Fruit fly (Drosophila melanogaster) Kc167 (cell line): ENCODE measurements around the gene CG34325.

Experiments used
- Myc ChIP-seq: fragments of >200 bp; optimal IDR thresholded peaks from 2 replicates; lab custom pipeline; 2017; ENCODE audit warnings: missing external identifiers
- Sin3A ChIP-seq: fragments of >200 bp; optimal IDR thresholded peaks from 2 replicates; lab custom pipeline; 2018; ENCODE audit warnings: missing external identifiers
- h ChIP-seq: fragments of >200 bp; optimal IDR thresholded peaks from 3 replicates; lab custom pipeline; 2018; ENCODE audit warnings: missing external identifiers
- psq ChIP-seq: fragments of >200 bp; optimal IDR thresholded peaks from 2 replicates; lab custom pipeline; 2017; ENCODE audit warnings: missing external identifiers
- ttk ChIP-seq: sonication (Bioruptor generic); optimal IDR thresholded peaks from 2 replicates; lab custom pipeline; 2017; ENCODE audit warnings: missing external identifiers

DNA sequence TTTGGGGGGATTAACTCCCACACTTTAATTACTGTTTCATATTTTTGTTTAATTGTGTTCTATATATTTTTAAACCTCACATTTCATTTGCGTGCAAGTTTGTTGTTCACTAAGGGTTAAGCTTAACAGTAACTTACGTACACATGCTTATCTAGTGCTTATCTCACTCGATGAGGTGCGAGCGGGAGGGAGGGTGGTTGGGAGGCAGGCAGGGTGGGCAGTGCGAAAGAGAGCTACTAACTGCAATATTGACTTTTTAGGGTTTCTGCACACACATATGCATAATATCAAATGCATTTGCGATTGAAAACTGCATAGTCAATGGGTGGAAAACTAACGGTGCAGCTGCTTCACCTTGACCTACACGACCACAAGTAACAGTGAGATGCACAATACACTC is 26.7 kb downstream of the CG34325 start:
- no peak for TF ChIP-seq Sin3A (lab: Kevin White, UChicago)
- no peak for TF ChIP-seq psq (lab: Kevin White, UChicago)
- TF ChIP-seq Myc (lab: Kevin White, UChicago), result no peak
- TF ChIP-seq ttk (lab: Kevin White, UChicago), result no peak
- no peak for TF ChIP-seq h (lab: Kevin White, UChicago)
